Fruit fly (Drosophila melanogaster): ENCODE results near the gene anchor.

DNA sequence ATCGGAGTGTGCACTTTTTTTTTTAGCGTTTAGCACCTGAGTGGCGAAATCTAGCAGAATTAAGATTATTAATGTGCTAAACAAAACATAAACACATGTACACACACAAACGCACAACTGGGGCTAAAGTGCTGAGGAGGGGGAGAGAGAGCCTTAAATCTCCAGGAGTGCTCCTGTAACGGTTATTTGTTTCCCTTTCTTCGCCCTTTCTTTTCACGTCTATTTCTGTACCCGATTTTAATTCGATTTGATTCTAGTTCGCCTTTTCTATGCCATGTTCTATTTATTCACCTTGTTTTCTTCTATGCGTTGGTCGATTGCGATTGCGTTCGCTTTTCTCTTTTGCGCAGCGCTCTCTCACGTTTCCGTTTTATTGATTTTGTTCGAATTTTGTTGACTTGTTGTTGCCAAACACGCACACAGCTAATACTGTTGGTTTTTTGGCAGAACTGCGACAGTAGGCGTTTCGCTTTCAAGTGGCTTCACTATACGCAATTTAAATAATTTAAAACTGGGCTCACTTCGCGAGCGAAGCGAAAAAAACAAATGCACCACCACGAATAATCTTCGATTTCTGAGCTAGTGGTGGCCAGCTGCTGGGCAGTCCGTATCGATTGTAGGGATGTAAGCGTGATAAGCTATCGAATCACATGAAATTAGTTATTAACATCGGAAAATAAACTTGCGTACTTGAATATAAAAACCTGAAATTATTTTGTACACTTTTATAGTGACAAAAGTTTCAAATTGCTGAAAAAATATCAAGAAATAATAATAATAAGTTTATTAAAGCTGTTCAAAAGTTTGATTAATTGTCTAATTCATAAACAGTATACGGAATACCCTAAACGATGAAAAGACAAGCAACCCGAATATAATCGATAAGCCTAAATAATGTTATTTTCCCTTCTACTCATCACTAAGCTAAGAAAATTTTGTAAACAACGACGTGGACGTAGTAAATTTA, 32.4 kb downstream of the anchor start, which contains the start of the genes Krn, Ndfip and CG7484:
- TF ChIP-seq pan (optimal IDR thresholded peaks at IDR 0.05) (peak; percentile 0), psq (optimal IDR thresholded peaks at IDR 0.05) (no peak), usp (GFP tag; optimal IDR thresholded peaks at IDR 0.05) (no peak), CG8478 (optimal IDR thresholded peaks at IDR 0.05) (no peak)

All from whole organism.